Worm (Caenorhabditis elegans) whole organism, young adult: Measurements from ENCODE around the gene srh-46.

Experiments used
- B0336.3 ChIP-seq: fragments of 200-800 bp; sonication (Bioruptor generic); IDR thresholded peaks from 2 replicates; pipeline ENCODE4 v1.3.6; 2022; ENCODE audit warnings: missing genetic modification characterization, missing compliant biosample characterization
- D2030.7 ChIP-seq: fragments of 200-800 bp; sonication (Bioruptor generic); IDR thresholded peaks from 2 replicates; pipeline ENCODE4 v1.3.6; 2022; ENCODE audit warnings: missing genetic modification reagents, missing genetic modification characterization, missing compliant biosample characterization
- F33H1.4 ChIP-seq: fragments of 200-800 bp; sonication (Bioruptor generic); IDR thresholded peaks from 2 replicates; pipeline ENCODE4 v1.3.6; 2022; ENCODE audit warnings: missing genetic modification reagents, missing genetic modification characterization, missing compliant biosample characterization
- F39B2.1 ChIP-seq: fragments of 200-800 bp; sonication (Bioruptor generic); IDR thresholded peaks from 2 replicates; pipeline ENCODE4 v1.3.6; 2022; ENCODE audit warnings: missing genetic modification reagents, missing genetic modification characterization, missing compliant biosample characterization
- F49E8.2 ChIP-seq: sonication (generic microtip); optimal IDR thresholded peaks from 3 replicates; lab custom pipeline; 2017; ENCODE audit warnings: missing genetic modification characterization, mild to moderate bottlenecking, missing compliant biosample characterization, antibody characterized with exemption, moderate library complexity; ENCODE audit not compliant: insufficient read depth
- F52B5.7 ChIP-seq: sonication (generic microtip); optimal IDR thresholded peaks from 2 replicates; lab custom pipeline; 2016; ENCODE audit warnings: mild to moderate bottlenecking, missing genetic modification characterization, missing compliant biosample characterization
- F55B11.4 ChIP-seq: sonication (generic microtip); optimal IDR thresholded peaks from 2 replicates; lab custom pipeline; 2016; ENCODE audit warnings: missing compliant biosample characterization, missing genetic modification characterization, borderline replicate concordance; ENCODE audit not compliant: insufficient read depth
- T07F8.4 ChIP-seq: sonication (generic microtip); optimal IDR thresholded peaks from 2 replicates; lab custom pipeline; 2016; ENCODE audit warnings: mild to moderate bottlenecking, missing genetic modification characterization, moderate library complexity, missing compliant biosample characterization
- Y53F4B.3 ChIP-seq: fragments of 200-800 bp; sonication (Bioruptor generic); IDR thresholded peaks from 2 replicates; pipeline ENCODE4 v1.3.6; 2022; ENCODE audit warnings: missing genetic modification reagents, missing genetic modification characterization, missing compliant biosample characterization
- Y53G8AR.9 ChIP-seq: fragments of 200-800 bp; sonication (Bioruptor generic); conservative IDR thresholded peaks from 2 replicates; pipeline ENCODE4 v1.3.6; 2022; ENCODE audit warnings: missing genetic modification reagents, missing genetic modification characterization, missing compliant biosample characterization
- Y67H2A.10 ChIP-seq: fragments of 200-800 bp; sonication (Bioruptor generic); conservative IDR thresholded peaks from 2 replicates; pipeline ENCODE4 v1.3.6; 2022; ENCODE audit warnings: missing genetic modification reagents, missing genetic modification characterization, missing compliant biosample characterization
- ZK185.1 ChIP-seq: sonication (generic microtip); optimal IDR thresholded peaks from 2 replicates; lab custom pipeline; 2016; ENCODE audit warnings: mild to moderate bottlenecking, missing genetic modification characterization, missing compliant biosample characterization; ENCODE audit not compliant: poor library complexity, severe bottlenecking
- ama-1 ChIP-seq, 3 experiments: fragments of 150-350 bp in 1 of 3; sonication (generic microtip) in 2 of 3; optimal IDR thresholded peaks; 2 replicates each; lab custom pipeline; 2014 to 2018; ENCODE audit warnings: missing biosample characterization in 2 of 3, missing genetic modification characterization in 2 of 3, missing genetic modification reagents in 2 of 3
- aptf-2 ChIP-seq: fragments of 200-800 bp; sonication (Bioruptor generic); conservative IDR thresholded peaks from 2 replicates; pipeline ENCODE4 v1.3.6; 2022; ENCODE audit warnings: missing genetic modification reagents, missing genetic modification characterization, missing compliant biosample characterization
- aptf-3 ChIP-seq: fragments of 200-800 bp; sonication (Bioruptor generic); IDR thresholded peaks from 2 replicates; pipeline ENCODE4 v1.3.6; 2022; ENCODE audit warnings: missing genetic modification characterization, missing compliant biosample characterization
- athp-1 ChIP-seq: sonication (generic microtip); optimal IDR thresholded peaks from 2 replicates; lab custom pipeline; 2017; ENCODE audit warnings: mild to moderate bottlenecking, missing genetic modification characterization, missing compliant biosample characterization
- bed-2 ChIP-seq: fragments of 200-800 bp; sonication (Bioruptor generic); IDR thresholded peaks from 2 replicates; pipeline ENCODE4 v1.3.6; 2022; ENCODE audit warnings: missing genetic modification reagents, missing genetic modification characterization, missing compliant biosample characterization
- ceh-58 ChIP-seq: fragments of 200-800 bp; sonication (Bioruptor generic); IDR thresholded peaks from 2 replicates; pipeline ENCODE4 v1.3.6; 2022; ENCODE audit warnings: missing genetic modification characterization, missing compliant biosample characterization
- chd-7 ChIP-seq: sonication (generic microtip); optimal IDR thresholded peaks from 2 replicates; lab custom pipeline; 2016; ENCODE audit warnings: mild to moderate bottlenecking, missing genetic modification characterization, moderate library complexity, missing compliant biosample characterization
- die-1 ChIP-seq: sonication (generic microtip); optimal IDR thresholded peaks from 2 replicates; lab custom pipeline; 2016; ENCODE audit warnings: missing genotype, mild to moderate bottlenecking, missing genetic modification characterization, missing compliant biosample characterization
- dox-1 ChIP-seq: fragments of 200-800 bp; sonication (Bioruptor generic); IDR thresholded peaks from 2 replicates; pipeline ENCODE4 v1.3.6; 2022; ENCODE audit warnings: missing genetic modification reagents, missing genetic modification characterization, missing compliant biosample characterization
- dpff-1 ChIP-seq: sonication (generic microtip); optimal IDR thresholded peaks from 2 replicates; lab custom pipeline; 2017; ENCODE audit warnings: mild to moderate bottlenecking, missing genetic modification characterization, missing compliant biosample characterization
- efl-1 ChIP-seq: fragments of 150-350 bp; optimal IDR thresholded peaks from 2 replicates; lab custom pipeline; 2014; ENCODE audit warnings: missing biosample characterization, missing genetic modification reagents, missing genetic modification characterization
- egl-44 ChIP-seq: fragments of 200-800 bp; sonication (Bioruptor generic); IDR thresholded peaks from 2 replicates; pipeline ENCODE4 v1.3.6; 2022; ENCODE audit warnings: missing genetic modification reagents, missing genetic modification characterization, missing compliant biosample characterization
- ets-4 ChIP-seq: fragments of 200-800 bp; sonication (Bioruptor generic); optimal IDR thresholded peaks from 2 replicates; lab custom pipeline; 2018; ENCODE audit warnings: mild to moderate bottlenecking, missing genetic modification characterization, missing compliant biosample characterization
- fkh-3 ChIP-seq: sonication (generic microtip); optimal IDR thresholded peaks from 2 replicates; lab custom pipeline; 2016; ENCODE audit warnings: mild to moderate bottlenecking, missing genetic modification characterization, missing compliant biosample characterization
- gei-17 ChIP-seq: fragments of 200-800 bp; sonication (Bioruptor generic); optimal IDR thresholded peaks from 2 replicates; lab custom pipeline; 2018; ENCODE audit warnings: mild to moderate bottlenecking, missing genetic modification characterization, missing compliant biosample characterization
- him-1 ChIP-seq: sonication (generic microtip); optimal IDR thresholded peaks from 2 replicates; lab custom pipeline; 2016; ENCODE audit warnings: missing genotype, missing genetic modification reagents, missing genetic modification characterization, missing compliant biosample characterization
- hlh-12 ChIP-seq: sonication (generic microtip); optimal IDR thresholded peaks from 2 replicates; lab custom pipeline; 2016; ENCODE audit warnings: missing genetic modification characterization, missing compliant biosample characterization
- hlh-26 ChIP-seq: fragments of 200-800 bp; sonication (Bioruptor generic); conservative IDR thresholded peaks from 2 replicates; pipeline ENCODE4 v1.3.6; 2022; ENCODE audit warnings: missing genetic modification reagents, missing genetic modification characterization, missing compliant biosample characterization
- hmg-1.2 ChIP-seq: fragments of 200-800 bp; sonication (Bioruptor generic); IDR thresholded peaks from 2 replicates; pipeline ENCODE4 v1.3.6; 2022; ENCODE audit warnings: missing genetic modification reagents, missing genetic modification characterization, missing compliant biosample characterization
- let-607 ChIP-seq, 2 experiments: fragments of 200-800 bp in 1 of 2; sonication (Bioruptor generic) in 1 of 2; sonication (generic microtip) in 1 of 2; optimal IDR thresholded peaks; 2 replicates each; lab custom pipeline; 2016 to 2018; ENCODE audit warnings: mild to moderate bottlenecking in 2 of 2, missing compliant biosample characterization in 2 of 2, missing genetic modification characterization in 2 of 2, moderate library complexity in 2 of 2, missing genotype in 1 of 2
- lin-35 ChIP-seq, 3 experiments: fragments of 150-350 bp in 2 of 3; sonication (generic microtip) in 1 of 3; optimal IDR thresholded peaks; 2 replicates each; lab custom pipeline; 2014 to 2018; ENCODE audit warnings: missing biosample characterization in 3 of 3, missing genetic modification characterization in 3 of 3, missing genetic modification reagents in 3 of 3
- lir-1 ChIP-seq: fragments of 200-800 bp; sonication (Bioruptor generic); conservative IDR thresholded peaks from 2 replicates; pipeline ENCODE4 v1.3.6; 2022; ENCODE audit warnings: missing genetic modification reagents, missing genetic modification characterization, missing compliant biosample characterization
- madf-6 ChIP-seq: fragments of 200-800 bp; sonication (Bioruptor generic); IDR thresholded peaks from 2 replicates; pipeline ENCODE4 v1.3.6; 2022; ENCODE audit warnings: missing genetic modification reagents, missing genetic modification characterization, missing compliant biosample characterization
- madf-8 ChIP-seq: fragments of 200-800 bp; sonication (Bioruptor generic); conservative IDR thresholded peaks from 2 replicates; pipeline ENCODE4 v1.3.6; 2022; ENCODE audit warnings: missing genetic modification reagents, missing genetic modification characterization, missing compliant biosample characterization
- mel-28 ChIP-seq: sonication (generic microtip); optimal IDR thresholded peaks from 2 replicates; lab custom pipeline; 2016; ENCODE audit warnings: borderline replicate concordance, mild to moderate bottlenecking, missing genetic modification characterization, missing compliant biosample characterization
- nhr-120 ChIP-seq: fragments of 200-800 bp; sonication (Bioruptor generic); IDR thresholded peaks from 2 replicates; pipeline ENCODE4 v1.3.6; 2022; ENCODE audit warnings: missing genetic modification characterization, missing compliant biosample characterization
- nhr-80 ChIP-seq: sonication (generic microtip); optimal IDR thresholded peaks from 2 replicates; lab custom pipeline; 2016; ENCODE audit warnings: missing genetic modification characterization, missing compliant biosample characterization
- pha-4 ChIP-seq: fragments of 150-350 bp; sonication (generic microtip); optimal IDR thresholded peaks from 2 replicates; lab custom pipeline; 2014; ENCODE audit warnings: missing biosample characterization, missing genetic modification reagents, missing genetic modification characterization
- repo-1 ChIP-seq: sonication (generic microtip); optimal IDR thresholded peaks from 2 replicates; lab custom pipeline; 2017; ENCODE audit warnings: mild to moderate bottlenecking, missing genetic modification characterization, missing compliant biosample characterization
- snpc-1.1 ChIP-seq: sonication (generic microtip); optimal IDR thresholded peaks from 2 replicates; lab custom pipeline; 2017; ENCODE audit warnings: missing genetic modification characterization, mild to moderate bottlenecking, missing compliant biosample characterization, antibody characterized with exemption, moderate library complexity, missing genotype, missing genetic modification reagents; ENCODE audit not compliant: insufficient read depth
- tbx-9 ChIP-seq: sonication (generic microtip); optimal IDR thresholded peaks from 2 replicates; lab custom pipeline; 2016; ENCODE audit warnings: borderline replicate concordance, missing genetic modification characterization, inconsistent platforms, missing compliant biosample characterization
- tlf-1 ChIP-seq: fragments of 200-800 bp; sonication (Bioruptor generic); optimal IDR thresholded peaks from 2 replicates; lab custom pipeline; 2018; ENCODE audit warnings: mild to moderate bottlenecking, missing genetic modification characterization, missing compliant biosample characterization
- unc-62 ChIP-seq: fragments of 150-350 bp; optimal IDR thresholded peaks from 2 replicates; lab custom pipeline; 2014; ENCODE audit warnings: missing biosample characterization, missing genetic modification reagents, missing genetic modification characterization
- ztf-3 ChIP-seq: fragments of 200-800 bp; sonication (Bioruptor generic); optimal IDR thresholded peaks from 2 replicates; lab custom pipeline; 2018; ENCODE audit warnings: mild to moderate bottlenecking, missing genetic modification characterization, missing compliant biosample characterization

srh-46 gene

ce11 chrV:11279564-11279963 lies 23.1 kb downstream of the srh-46 start (continued):
- peak; percentile 81 for TF ChIP-seq madf-8 (GFP tag; lab: Robert Waterston, UW)
- TF ChIP-seq ama-1 (optimal IDR thresholded peaks at IDR 0.05; lab: Kevin White, UChicago), result no peak
- no peak for TF ChIP-seq ama-1 (GFP tag; optimal IDR thresholded peaks at IDR 0.05; lab: Kevin White, UChicago)
- no peak for TF ChIP-seq egl-44 (GFP tag; lab: Robert Waterston, UW)
- TF ChIP-seq let-607 (tag; optimal IDR thresholded peaks at IDR 0.05; lab: Kevin White, UChicago), result no peak
- no peak for TF ChIP-seq dox-1 (GFP tag; lab: Robert Waterston, UW)
- no peak for TF ChIP-seq chd-7 (tag; lab: Kevin White, UChicago)
- peak; percentile 5 for TF ChIP-seq him-1 (tag; lab: Kevin White, UChicago)
- TF ChIP-seq F49E8.2 (tag; lab: Kevin White, UChicago), result peak; percentile 37
- no peak for TF ChIP-seq hlh-12 (tag; lab: Kevin White, UChicago)
- no peak for TF ChIP-seq pha-4
- TF ChIP-seq D2030.7 (GFP tag; lab: Robert Waterston, UW), result peak; percentile 51; the same call in 1 of the 2 replicates
- TF ChIP-seq F39B2.1, result no peak
- peak; percentile 22 for TF ChIP-seq efl-1 (GFP tag; lab: Kevin White, UChicago)
- no peak for TF ChIP-seq Y53G8AR.9
- no peak for TF ChIP-seq Y53F4B.3 (GFP tag; lab: Robert Waterston, UW)
- TF ChIP-seq athp-1 (tag; lab: Kevin White, UChicago), result peak; percentile 6
- no peak for TF ChIP-seq ZK185.1 (tag; lab: Kevin White, UChicago)
- no peak for TF ChIP-seq bed-2 (GFP tag; lab: Robert Waterston, UW)
- TF ChIP-seq Y67H2A.10 (GFP tag; lab: Robert Waterston, UW), result no peak
- no peak for TF ChIP-seq B0336.3
- no peak for TF ChIP-seq repo-1 (tag; lab: Kevin White, UChicago)
- no peak for TF ChIP-seq unc-62 (GFP tag; lab: Kevin White, UChicago)
- TF ChIP-seq lir-1, result no peak
- TF ChIP-seq tbx-9, result no peak
- peak; percentile 1 for TF ChIP-seq snpc-1.1 (tag; lab: Kevin White, UChicago)
- no peak for TF ChIP-seq dpff-1 (tag; lab: Kevin White, UChicago)
- TF ChIP-seq fkh-3 (tag; lab: Kevin White, UChicago), result no peak
- TF ChIP-seq tlf-1 (GFP tag; lab: Kevin White, UChicago), result no peak
- peak; percentile 95 for TF ChIP-seq F33H1.4 (GFP tag; lab: Robert Waterston, UW)
- TF ChIP-seq hlh-26 (GFP tag; lab: Robert Waterston, UW), result no peak
- no peak for TF ChIP-seq nhr-80 (tag; lab: Kevin White, UChicago)
- no peak for TF ChIP-seq ceh-58 (GFP tag; lab: Robert Waterston, UW)
- peak; percentile 95 for TF ChIP-seq madf-6 (GFP tag; lab: Robert Waterston, UW)
- no peak for TF ChIP-seq lin-35 (GFP tag; optimal IDR thresholded peaks at IDR 0.05; lab: Kevin White, UChicago)
- no peak for TF ChIP-seq ets-4 (GFP tag; lab: Kevin White, UChicago)

DNA sequence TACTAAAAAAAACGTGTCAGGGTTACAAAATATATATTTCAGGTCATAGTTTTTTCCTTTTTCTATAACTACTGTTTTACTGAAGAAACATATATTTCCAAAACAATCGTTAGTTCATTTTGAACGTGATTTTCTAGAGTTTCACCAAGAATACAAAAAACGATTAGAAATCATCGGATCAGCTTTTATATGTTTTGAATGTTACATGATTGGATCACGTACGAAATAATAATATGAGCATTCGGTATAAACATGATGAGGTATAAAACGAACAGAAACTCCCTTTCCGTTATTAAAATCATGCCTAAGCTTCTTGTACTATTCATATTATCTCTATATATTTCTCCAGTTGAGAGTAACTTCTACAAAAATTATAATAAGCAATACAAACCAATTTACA lies 29.8 kb downstream of the srh-46 start, which contains the start of gene clec-223:
clec-223 (plus strand) TSS at position 301 of the 400 bp plus-strand sequence.
- TF ChIP-seq aptf-2 (GFP tag; lab: Robert Waterston, UW), result no peak
- no peak for TF ChIP-seq aptf-3 (GFP tag; lab: Robert Waterston, UW)
- TF ChIP-seq gei-17 (GFP tag; lab: Kevin White, UChicago), result no peak
- TF ChIP-seq efl-1 (GFP tag; lab: Kevin White, UChicago), result no peak
- no peak for TF ChIP-seq F55B11.4 (tag; lab: Kevin White, UChicago)
- TF ChIP-seq T07F8.4 (tag; lab: Kevin White, UChicago), result no peak
- no peak for TF ChIP-seq ztf-3 (GFP tag; lab: Kevin White, UChicago)
- TF ChIP-seq mel-28 (tag; lab: Kevin White, UChicago), result no peak
- TF ChIP-seq F52B5.7 (tag; lab: Kevin White, UChicago), result no peak
- no peak for TF ChIP-seq nhr-120 (GFP tag; lab: Robert Waterston, UW)
- TF ChIP-seq Y53G8AR.9, result no peak
- TF ChIP-seq die-1, result no peak
- no peak for TF ChIP-seq hmg-1.2 (GFP tag; lab: Robert Waterston, UW)
